Worm (Caenorhabditis elegans): ENCODE measurements around the gene dhs-9.

The dhs-9 gene

DNA sequence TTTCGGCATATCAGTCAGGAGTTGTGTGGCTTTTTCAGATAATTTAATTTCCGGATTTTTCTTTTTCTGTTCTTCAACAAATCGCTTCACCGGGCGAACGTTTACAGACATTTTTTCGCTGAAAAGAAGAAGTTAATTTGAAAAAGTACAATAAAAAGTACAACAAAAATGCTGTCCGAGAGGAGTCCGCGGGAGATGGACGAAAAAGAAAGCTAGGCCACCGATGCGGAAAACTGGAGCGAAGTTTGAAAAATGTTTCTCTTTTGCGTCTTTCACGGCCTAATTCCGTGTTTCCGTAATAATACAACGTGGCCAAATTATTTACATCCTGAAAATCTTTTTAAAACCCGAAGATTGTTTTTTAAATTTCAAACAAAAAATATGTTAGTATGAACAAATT, 18.6 kb downstream of the dhs-9 start, which contains the start of gene thoc-5 (continued):
- TF ChIP-seq lsl-1 (GFP tag; optimal IDR thresholded peaks at IDR 0.05) (peak; percentile 49), let-526 (GFP tag; IDR thresholded peaks at IDR 0.05) (peak; percentile 69), athp-1 (tag; optimal IDR thresholded peaks at IDR 0.05) (peak; percentile 35), somi-1 (GFP tag; optimal IDR thresholded peaks at IDR 0.05) (no peak), nfyb-1 (GFP tag; IDR thresholded peaks at IDR 0.05) (peak; percentile 44; the same call in 1 of the 2 replicates), F52B5.7 (tag; optimal IDR thresholded peaks at IDR 0.05) (no peak), K12H6.12 (tag; optimal IDR thresholded peaks at IDR 0.05) (peak; percentile 63), attf-3 (GFP tag; conservative IDR thresholded peaks at IDR 0.05) (peak; percentile 64; the same call in 1 of the 2 replicates), gei-17 (GFP tag; optimal IDR thresholded peaks at IDR 0.05) (no peak), hlh-12 (tag; optimal IDR thresholded peaks at IDR 0.05) (no peak), F10E7.11 (tag; optimal IDR thresholded peaks at IDR 0.05) (peak; percentile 38), ztf-26 (tag; optimal IDR thresholded peaks at IDR 0.05) (no peak), cebp-2 (GFP tag; IDR thresholded peaks at IDR 0.05) (no peak), zim-3 (tag; optimal IDR thresholded peaks at IDR 0.05) (peak; percentile 32), C17E4.6 (GFP tag; IDR thresholded peaks at IDR 0.05) (no peak)

DNA sequence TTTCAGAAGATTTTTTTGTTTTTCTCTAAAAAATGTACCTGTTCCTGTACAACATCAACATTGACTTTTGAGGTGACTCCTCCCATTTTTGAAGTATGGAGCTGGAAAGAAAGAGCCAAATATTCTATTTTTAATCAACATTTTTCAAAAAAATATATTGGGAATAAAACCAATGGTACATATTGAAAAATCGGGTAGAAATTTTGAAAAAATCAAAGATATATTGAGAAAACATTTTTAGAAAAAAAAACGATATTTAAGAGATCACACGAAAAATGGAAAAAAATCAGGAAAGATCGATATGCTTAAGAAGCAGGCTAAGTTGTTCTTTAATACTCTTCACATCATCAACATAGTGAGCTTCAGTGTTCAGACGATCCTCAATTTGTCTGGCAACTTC, 21.8 kb downstream of the dhs-9 start, which contains the start of gene glrx-21:
Gene glrx-21, minus strand, starts transcription at position 101 of the 400 bp plus-strand sequence.
- no peak for TF ChIP-seq mcd-1 (GFP tag; IDR thresholded peaks at IDR 0.05)
- TF ChIP-seq tbx-9 (tag; optimal IDR thresholded peaks at IDR 0.05; ENCODE audit: borderline replicate concordance), result no peak
- TF ChIP-seq C06A6.2 (GFP tag; conservative IDR thresholded peaks at IDR 0.05), result no peak
- no peak for TF ChIP-seq nhr-179 (tag; optimal IDR thresholded peaks at IDR 0.05)
- TF ChIP-seq F52B5.7 (tag; optimal IDR thresholded peaks at IDR 0.05), result no peak
- no peak for TF ChIP-seq madf-3 (GFP tag; IDR thresholded peaks at IDR 0.05)
- no peak for TF ChIP-seq sptf-2 (GFP tag; optimal IDR thresholded peaks at IDR 0.05)

DNA sequence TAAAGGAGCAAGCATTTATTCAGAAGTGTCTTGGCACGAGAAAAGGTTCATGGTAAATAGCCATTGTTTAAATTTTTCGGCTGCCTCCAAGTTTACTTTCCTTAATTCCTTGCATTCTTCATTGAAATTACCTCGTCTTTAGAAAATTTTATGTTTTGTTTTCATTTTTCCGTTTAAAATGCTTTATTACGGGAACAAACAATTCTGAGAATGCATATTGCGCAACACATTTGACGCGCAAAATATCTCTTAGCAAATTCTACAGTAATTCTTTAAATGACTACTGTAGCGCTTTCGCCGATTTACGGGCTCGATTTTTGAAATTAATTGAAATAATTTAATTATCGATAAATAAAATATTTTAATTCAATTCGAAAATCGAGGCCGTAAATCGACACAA, 23.3 kb downstream of the dhs-9 start:
- no peak for TF ChIP-seq F33H1.4 (GFP tag; IDR thresholded peaks at IDR 0.05)
- TF ChIP-seq Y67H2A.10 (GFP tag; conservative IDR thresholded peaks at IDR 0.05), result no peak
- TF ChIP-seq F23B12.7 (tag; optimal IDR thresholded peaks at IDR 0.05; ENCODE audit: insufficient read depth), result no peak
- no peak for TF ChIP-seq madf-6 (GFP tag; IDR thresholded peaks at IDR 0.05)
- TF ChIP-seq let-607 (tag; optimal IDR thresholded peaks at IDR 0.05), result no peak
- no peak for TF ChIP-seq F52B5.7 (tag; optimal IDR thresholded peaks at IDR 0.05)
- no peak for TF ChIP-seq somi-1 (GFP tag; optimal IDR thresholded peaks at IDR 0.05)
- TF ChIP-seq cebp-2 (GFP tag; IDR thresholded peaks at IDR 0.05), result no peak
- TF ChIP-seq attf-6 (GFP tag; IDR thresholded peaks at IDR 0.05), result no peak
- no peak for TF ChIP-seq lin-26 (GFP tag; IDR thresholded peaks at IDR 0.05)
- no peak for TF ChIP-seq D2030.7 (GFP tag; IDR thresholded peaks at IDR 0.05)
- TF ChIP-seq pbrm-1 (GFP tag; IDR thresholded peaks at IDR 0.05), result no peak
- TF ChIP-seq let-526 (GFP tag; IDR thresholded peaks at IDR 0.05), result no peak
- TF ChIP-seq aptf-3 (GFP tag; IDR thresholded peaks at IDR 0.05), result no peak

DNA sequence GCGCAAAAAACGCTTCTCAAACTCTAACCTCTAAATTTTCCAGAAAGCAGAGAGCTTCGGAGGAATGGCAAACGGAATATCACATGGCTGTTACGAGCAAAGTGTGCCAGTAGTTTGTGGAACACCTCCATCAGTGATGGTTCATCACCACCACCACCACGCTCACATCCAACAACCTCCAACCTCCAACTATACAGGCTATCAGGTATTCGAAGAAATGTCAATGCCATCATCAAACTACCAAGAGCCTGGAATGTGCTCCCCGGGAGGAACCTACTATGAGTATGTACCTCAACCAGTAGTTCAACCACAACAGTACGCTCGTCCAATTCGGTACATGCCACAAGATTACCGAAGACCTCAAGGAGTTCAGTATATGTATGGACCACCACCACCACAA, 24.3 kb downstream of the dhs-9 start:
- TF ChIP-seq lir-1 (GFP tag; conservative IDR thresholded peaks at IDR 0.05), result no peak
- TF ChIP-seq ztf-22 (GFP tag; optimal IDR thresholded peaks at IDR 0.05), result no peak
- no peak for TF ChIP-seq lsl-1 (GFP tag; optimal IDR thresholded peaks at IDR 0.05)
- no peak for TF ChIP-seq hmg-20 (GFP tag; IDR thresholded peaks at IDR 0.05)
- TF ChIP-seq lin-26 (GFP tag; IDR thresholded peaks at IDR 0.05), result no peak
- TF ChIP-seq let-607 (tag; optimal IDR thresholded peaks at IDR 0.05), result no peak
- no peak for TF ChIP-seq nhr-80 (tag; optimal IDR thresholded peaks at IDR 0.05)
- no peak for TF ChIP-seq ztf-3 (GFP tag; optimal IDR thresholded peaks at IDR 0.05)
